Fruit fly (Drosophila melanogaster): ENCODE measurements around the gene PGRP-SA.

Gene PGRP-SA

DNA sequence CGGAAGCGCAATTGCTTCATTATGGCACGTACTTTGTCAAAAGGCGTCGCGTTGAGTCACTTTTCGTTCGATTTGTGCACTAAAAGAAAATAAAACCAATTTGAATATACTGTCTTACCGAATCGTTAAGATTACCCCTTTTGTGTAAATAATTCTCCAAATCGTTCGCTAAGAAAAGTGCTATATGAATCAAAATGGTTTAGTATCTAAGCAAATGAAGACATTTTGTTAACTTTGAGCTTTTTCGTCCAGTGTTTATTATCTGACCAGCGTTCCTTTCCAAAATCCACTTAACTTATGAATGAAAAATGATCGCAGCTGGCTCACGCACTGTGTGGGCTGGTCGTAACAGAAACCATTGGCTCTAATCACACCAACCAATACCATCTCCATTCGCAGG is 11.4 kb upstream of the PGRP-SA start (continued):
- TF ChIP-seq ems (GFP tag; optimal IDR thresholded peaks at IDR 0.05) (no peak), Atf3 (GFP tag; optimal IDR thresholded peaks at IDR 0.05) (no peak), CG30403 (GFP tag; optimal IDR thresholded peaks at IDR 0.05) (peak; percentile 4), Xbp1 (GFP tag; optimal IDR thresholded peaks at IDR 0.05) (no peak), CG3995 (GFP tag; optimal IDR thresholded peaks at IDR 0.05) (no peak), CG9609 (GFP tag; optimal IDR thresholded peaks at IDR 0.05) (no peak), CG11696 (GFP tag; IDR thresholded peaks at IDR 0.05) (peak; percentile 51; the same call in 1 of the 2 replicates), Doc2 (GFP tag; IDR thresholded peaks at IDR 0.05) (no peak), CG7786 (GFP tag; optimal IDR thresholded peaks at IDR 0.05) (peak; percentile 8), sd (tag; optimal IDR thresholded peaks at IDR 0.05) (no peak), ro (GFP tag; IDR thresholded peaks at IDR 0.05) (no peak), CG17359 (tag; optimal IDR thresholded peaks at IDR 0.05) (peak; percentile 24), Pdp1 (GFP tag; optimal IDR thresholded peaks at IDR 0.05) (peak; percentile 10 to 24), Trl (optimal IDR thresholded peaks at IDR 0.05) (no peak), Trl (GFP tag; optimal IDR thresholded peaks at IDR 0.05) (no peak), Atf6 (GFP tag; IDR thresholded peaks at IDR 0.05) (peak; percentile 49; the same call in 1 of the 2 replicates), Hmx (GFP tag; optimal IDR thresholded peaks at IDR 0.05) (no peak), CG15601 (tag; optimal IDR thresholded peaks at IDR 0.05) (no peak), CG9727 (GFP tag; optimal IDR thresholded peaks at IDR 0.05) (peak; percentile 11), CG4424 (GFP tag; optimal IDR thresholded peaks at IDR 0.05) (no peak), slbo (GFP tag; IDR thresholded peaks at IDR 0.05) (peak; percentile 47), row (GFP tag; IDR thresholded peaks at IDR 0.05) (peak; percentile 53), fd96Cb (tag; optimal IDR thresholded peaks at IDR 0.05) (peak; percentile 16), corto (GFP tag; optimal IDR thresholded peaks at IDR 0.05) (no peak), CrebB (tag; optimal IDR thresholded peaks at IDR 0.05) (no peak), CG11247 (GFP tag; IDR thresholded peaks at IDR 0.05) (no peak), CG7839 (tag; optimal IDR thresholded peaks at IDR 0.05) (peak; percentile 33), Optix (GFP tag; IDR thresholded peaks at IDR 0.05) (no peak), CG42726 (GFP tag; IDR thresholded peaks at IDR 0.05; ENCODE audit: partially characterized antibody) (no peak), CG3726 (GFP tag; IDR thresholded peaks at IDR 0.05) (no peak), CG9797 (GFP tag; optimal IDR thresholded peaks at IDR 0.05) (no peak), unpg (GFP tag; optimal IDR thresholded peaks at IDR 0.05) (peak; percentile 18), az2 (GFP tag; optimal IDR thresholded peaks at IDR 0.05) (no peak), jumu (GFP tag; optimal IDR thresholded peaks at IDR 0.05) (no peak), inv (GFP tag; IDR thresholded peaks at IDR 0.05; ENCODE audit: partially characterized antibody) (no peak), CG32532 (GFP tag; IDR thresholded peaks at IDR 0.05) (peak; percentile 47; the same call in 1 of the 2 replicates), CTCF (GFP tag; optimal IDR thresholded peaks at IDR 0.05) (no peak), tna (GFP tag; IDR thresholded peaks at IDR 0.05; ENCODE audit: partially characterized antibody) (no peak), CG8924 (tag; optimal IDR thresholded peaks at IDR 0.05) (no peak), CG11723 (GFP tag; optimal IDR thresholded peaks at IDR 0.05) (no peak), mam (GFP tag; optimal IDR thresholded peaks at IDR 0.05) (peak; percentile 35), hkb (optimal IDR thresholded peaks at IDR 0.05) (no peak), hkb (GFP tag; IDR thresholded peaks at IDR 0.05) (0 out of 2 replicates have a peak, but pooled peaks have one; percentile 29), bigmax (GFP tag; optimal IDR thresholded peaks at IDR 0.05) (no peak), CG18262 (tag; optimal IDR thresholded peaks at IDR 0.05) (no peak), ind (GFP tag; optimal IDR thresholded peaks at IDR 0.05) (peak; percentile 8)
